Fruit fly (Drosophila melanogaster) whole organism, pupa: ENCODE data around the gene HIP-R.

Experiments used
- CG10348 ChIP-seq: fragments of 200-800 bp; sonication (Bioruptor generic); IDR thresholded peaks from 2 replicates; pipeline ENCODE4 v1.3.6; 2022; ENCODE audit warnings: missing biosample characterization, missing genetic modification characterization
- CG12605 ChIP-seq: fragments of 200-800 bp; sonication (Bioruptor generic); IDR thresholded peaks from 2 replicates; pipeline ENCODE4 v1.3.6; 2022; ENCODE audit warnings: missing biosample characterization, missing genetic modification characterization
- CG13204 ChIP-seq: fragments of 200-800 bp; sonication (Bioruptor generic); optimal IDR thresholded peaks from 2 replicates; lab custom pipeline; 2018; ENCODE audit warnings: missing biosample characterization, mild to moderate bottlenecking, missing genetic modification characterization, moderate library complexity
- CG14655 ChIP-seq: fragments of 200-800 bp; sonication (Bioruptor generic); optimal IDR thresholded peaks from 3 replicates; lab custom pipeline; 2017; ENCODE audit warnings: mild to moderate bottlenecking, missing biosample characterization, missing genetic modification reagents, missing genetic modification characterization
- CG15710 ChIP-seq: fragments of 200-800 bp; sonication (Bioruptor generic); optimal IDR thresholded peaks from 2 replicates; lab custom pipeline; 2018; ENCODE audit warnings: missing biosample characterization, mild to moderate bottlenecking, missing genetic modification characterization, moderate library complexity
- CG17806 ChIP-seq: fragments of 200-800 bp; sonication (Bioruptor generic); optimal IDR thresholded peaks from 2 replicates; lab custom pipeline; 2018; ENCODE audit warnings: missing biosample characterization, mild to moderate bottlenecking, missing genetic modification characterization, moderate library complexity
- CG32121 ChIP-seq: fragments of 200-800 bp; sonication (Bioruptor generic); IDR thresholded peaks from 2 replicates; pipeline ENCODE4 v1.3.6; 2022; ENCODE audit warnings: missing biosample characterization, missing genetic modification characterization
- CG34367 ChIP-seq: fragments of 200-800 bp; sonication (Bioruptor generic); optimal IDR thresholded peaks from 2 replicates; lab custom pipeline; 2018; ENCODE audit warnings: missing biosample characterization, mild to moderate bottlenecking, missing genetic modification characterization
- CG4496 ChIP-seq: fragments of 200-800 bp; sonication (Bioruptor generic); IDR thresholded peaks from 3 replicates; pipeline ENCODE4 v1.3.6; 2022; ENCODE audit warnings: missing biosample characterization, missing genetic modification characterization
- CG8159 ChIP-seq: fragments of 200-800 bp; sonication (Bioruptor generic); optimal IDR thresholded peaks from 3 replicates; lab custom pipeline; 2018; ENCODE audit warnings: missing biosample characterization, mild to moderate bottlenecking, missing genetic modification characterization, moderate library complexity
- CG8301 ChIP-seq: fragments of 200-800 bp; sonication (Bioruptor generic); optimal IDR thresholded peaks from 2 replicates; lab custom pipeline; 2018; ENCODE audit warnings: missing biosample characterization, mild to moderate bottlenecking, missing genetic modification characterization
- CG9948 ChIP-seq: fragments of 200-800 bp; sonication (Bioruptor generic); optimal IDR thresholded peaks from 2 replicates; lab custom pipeline; 2018; ENCODE audit warnings: missing biosample characterization, mild to moderate bottlenecking, missing genetic modification characterization, moderate library complexity
- D1 ChIP-seq: fragments of 200-800 bp; sonication (Bioruptor generic); optimal IDR thresholded peaks from 2 replicates; lab custom pipeline; 2018; ENCODE audit warnings: missing biosample characterization, mild to moderate bottlenecking, missing genetic modification characterization, moderate library complexity
- EcR ChIP-seq: fragments of 200-800 bp; sonication (Bioruptor generic); optimal IDR thresholded peaks from 3 replicates; lab custom pipeline; 2019; ENCODE audit warnings: missing biosample characterization, missing genetic modification characterization, mild to moderate bottlenecking, moderate library complexity, missing genetic modification reagents
- Ets98B ChIP-seq: fragments of 200-800 bp; sonication (Bioruptor generic); IDR thresholded peaks from 2 replicates; pipeline ENCODE4 v1.3.6; 2022; ENCODE audit warnings: missing biosample characterization, missing genetic modification characterization
- Pif1A ChIP-seq: fragments of 200-800 bp; sonication (Bioruptor generic); optimal IDR thresholded peaks from 3 replicates; lab custom pipeline; 2016; ENCODE audit warnings: missing biosample characterization, missing genetic modification characterization
- Pif1B ChIP-seq: fragments of 200-800 bp; sonication (Bioruptor generic); optimal IDR thresholded peaks from 3 replicates; lab custom pipeline; 2016; ENCODE audit warnings: missing biosample characterization, missing genetic modification characterization
- Snoo ChIP-seq: fragments of 200-800 bp; sonication (Bioruptor generic); optimal IDR thresholded peaks from 3 replicates; lab custom pipeline; 2017; ENCODE audit warnings: missing biosample characterization, mild to moderate bottlenecking, missing genetic modification characterization, inconsistent platforms
- fd96Ca ChIP-seq: fragments of 200-800 bp; sonication (Bioruptor generic); IDR thresholded peaks from 3 replicates; pipeline ENCODE4 v1.3.6; 2022; ENCODE audit warnings: missing biosample characterization, missing genetic modification characterization
- gl ChIP-seq: fragments of 200-800 bp; sonication (Bioruptor generic); optimal IDR thresholded peaks from 2 replicates; lab custom pipeline; 2018; ENCODE audit warnings: missing biosample characterization, mild to moderate bottlenecking, missing genetic modification characterization
- rn ChIP-seq: fragments of 200-800 bp; sonication (Bioruptor generic); IDR thresholded peaks from 2 replicates; pipeline ENCODE4 v1.3.6; 2022; ENCODE audit warnings: missing biosample characterization, missing genetic modification characterization

HIP-R gene

DNA sequence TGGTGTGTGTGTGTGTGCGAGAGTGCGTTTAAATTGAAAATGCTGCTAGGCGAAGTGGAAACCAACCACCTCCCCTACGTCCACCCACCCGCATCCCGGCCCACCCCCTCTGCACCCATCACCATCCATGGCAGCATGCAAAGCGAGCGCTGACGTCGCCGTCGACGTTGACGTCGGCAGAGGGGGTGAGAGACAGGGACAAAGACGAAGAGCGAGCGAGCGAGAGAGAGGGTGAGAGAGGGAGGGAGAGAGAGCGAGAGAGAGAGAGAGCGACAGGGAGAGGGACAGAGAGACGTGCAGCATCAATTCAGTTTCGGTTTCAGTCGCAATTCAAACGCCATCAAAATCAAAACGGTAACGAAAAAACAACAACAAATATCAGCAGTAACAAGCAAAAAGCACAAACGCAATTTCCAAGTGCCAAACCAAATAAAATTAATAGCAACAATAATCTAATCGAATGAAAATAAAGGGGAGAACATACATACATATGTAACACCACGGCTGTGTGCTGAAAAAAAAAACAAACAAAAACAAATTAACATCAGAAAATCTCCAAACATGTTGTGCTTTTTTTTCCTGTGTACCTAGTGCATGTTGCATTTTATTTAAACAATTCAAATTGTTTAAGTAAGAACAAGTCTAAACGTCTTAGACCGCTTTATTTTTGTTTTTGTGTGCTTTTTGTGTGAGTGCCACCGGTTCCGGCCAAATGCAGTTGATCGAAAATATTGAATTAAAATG lies 40.9 kb upstream of the HIP-R start:
- TF ChIP-seq rn (GFP tag; lab: Robert Waterston, UW) = no peak
- no peak for TF ChIP-seq CG34367 (tag; lab: Kevin White, UChicago)
- no peak; the same call in 1 of the 2 replicates for TF ChIP-seq CG32121 (GFP tag; lab: Robert Waterston, UW)
- TF ChIP-seq Ets98B (GFP tag; lab: Robert Waterston, UW) = peak; percentile 30; the same call in 1 of the 2 replicates
- TF ChIP-seq CG10348 (GFP tag; lab: Robert Waterston, UW) = no peak
- TF ChIP-seq CG17806 (tag; lab: Kevin White, UChicago) = no peak
- TF ChIP-seq CG4496 (GFP tag; lab: Robert Waterston, UW) = no peak; the same call in 1 of the 3 replicates
- no peak for TF ChIP-seq CG8301 (tag; lab: Kevin White, UChicago)
- TF ChIP-seq gl (tag; lab: Kevin White, UChicago) = no peak
- TF ChIP-seq CG8159 (tag; lab: Kevin White, UChicago) = no peak
- TF ChIP-seq Pif1B (GFP tag; lab: Kevin White, UChicago) = no peak
- TF ChIP-seq CG13204 (GFP tag; lab: Kevin White, UChicago) = no peak
- TF ChIP-seq Pif1A (GFP tag; lab: Kevin White, UChicago) = no peak
- no peak for TF ChIP-seq D1 (tag; lab: Kevin White, UChicago)
- TF ChIP-seq CG12605 (GFP tag; lab: Robert Waterston, UW) = peak; percentile 49
- peak; percentile 18; the same call in 1 of the 3 replicates for TF ChIP-seq fd96Ca (GFP tag; lab: Robert Waterston, UW)
- no peak for TF ChIP-seq Snoo (tag; lab: Kevin White, UChicago)
- TF ChIP-seq CG9948 (tag; lab: Kevin White, UChicago) = no peak
- no peak for TF ChIP-seq CG15710 (tag; lab: Kevin White, UChicago)
- peak; percentile 56 for TF ChIP-seq EcR (GFP tag; lab: Kevin White, UChicago)
- TF ChIP-seq CG14655 = no peak

DNA sequence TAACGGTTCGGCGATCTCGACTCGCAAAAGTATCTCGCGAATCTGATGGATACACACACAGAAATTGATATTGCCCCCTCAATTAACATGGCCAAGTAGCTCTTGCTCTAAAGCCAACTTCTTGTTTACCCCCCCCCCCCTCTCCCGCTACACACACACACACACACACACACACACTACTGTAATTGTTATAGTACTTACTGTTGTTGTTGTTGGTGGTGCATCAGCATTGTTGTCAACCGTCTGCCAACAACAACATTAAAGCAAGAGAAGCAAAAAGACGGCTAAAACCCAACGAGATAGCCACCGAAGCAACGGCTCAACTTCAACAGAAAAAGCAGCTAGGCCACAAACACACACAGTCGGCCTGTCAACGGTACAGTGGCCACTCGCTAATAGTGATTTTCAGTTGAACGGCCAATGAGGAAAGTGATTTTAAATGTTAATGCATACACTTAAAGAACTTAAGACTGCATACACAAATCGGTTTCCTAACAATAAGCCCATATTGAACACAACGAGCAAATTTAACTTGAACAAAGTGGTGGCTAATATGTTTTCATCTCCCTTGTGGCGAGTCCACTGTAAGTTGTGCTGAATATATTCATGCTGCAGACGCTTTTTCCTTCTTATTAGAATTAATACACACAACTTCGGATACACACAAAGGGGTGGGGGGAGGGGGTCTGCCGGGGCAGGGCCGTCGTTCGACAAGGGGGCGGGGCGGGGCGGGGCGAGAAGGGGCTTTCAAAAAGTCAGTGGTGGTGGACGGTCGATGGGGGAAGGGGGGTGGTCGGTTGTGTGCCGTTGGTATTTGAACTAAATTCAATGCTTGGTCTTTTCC lies 39.3 kb upstream of the HIP-R start:
- TF ChIP-seq CG14655 (peak; percentile 88), fd96Ca (GFP tag; lab: Robert Waterston, UW) (peak; percentile 94), CG10348 (GFP tag; lab: Robert Waterston, UW) (peak; percentile 56), Snoo (tag; lab: Kevin White, UChicago) (peak; percentile 62), rn (GFP tag; lab: Robert Waterston, UW) (peak; percentile 64), CG8301 (tag; lab: Kevin White, UChicago) (peak; percentile 89), Ets98B (GFP tag; lab: Robert Waterston, UW) (peak; percentile 86), CG13204 (GFP tag; lab: Kevin White, UChicago) (peak; percentile 21), CG12605 (GFP tag; lab: Robert Waterston, UW) (peak; percentile 64), CG17806 (tag; lab: Kevin White, UChicago) (peak; percentile 77), Pif1B (GFP tag; lab: Kevin White, UChicago) (peak; percentile 78), CG8159 (tag; lab: Kevin White, UChicago) (peak; percentile 76), D1 (tag; lab: Kevin White, UChicago) (peak; percentile 14), CG4496 (GFP tag; lab: Robert Waterston, UW) (peak; percentile 92), Pif1A (GFP tag; lab: Kevin White, UChicago) (peak; percentile 79), CG34367 (tag; lab: Kevin White, UChicago) (peak; percentile 62), EcR (GFP tag; lab: Kevin White, UChicago) (peak; percentile 29), gl (tag; lab: Kevin White, UChicago) (peak; percentile 25), CG15710 (tag; lab: Kevin White, UChicago) (peak; percentile 80), CG32121 (GFP tag; lab: Robert Waterston, UW) (peak; percentile 80), CG9948 (tag; lab: Kevin White, UChicago) (peak; percentile 82)

dm6 chrX:3761318-3762081 lies 28.3 kb upstream of the HIP-R start:
- TF ChIP-seq CG12605 (GFP tag; lab: Robert Waterston, UW) (peak; percentile 47), EcR (GFP tag; lab: Kevin White, UChicago) (peak; percentile 57), CG8301 (tag; lab: Kevin White, UChicago) (no peak), CG14655 (peak; percentile 34), CG32121 (GFP tag; lab: Robert Waterston, UW) (peak; percentile 65), D1 (tag; lab: Kevin White, UChicago) (no peak), CG13204 (GFP tag; lab: Kevin White, UChicago) (peak; percentile 5), CG34367 (tag; lab: Kevin White, UChicago) (no peak), CG8159 (tag; lab: Kevin White, UChicago) (peak; percentile 56), Snoo (tag; lab: Kevin White, UChicago) (peak; percentile 84), CG4496 (GFP tag; lab: Robert Waterston, UW) (peak; percentile 72; the same call in 1 of the 3 replicates), Pif1A (GFP tag; lab: Kevin White, UChicago) (peak; percentile 51), CG9948 (tag; lab: Kevin White, UChicago) (no peak), gl (tag; lab: Kevin White, UChicago) (peak; percentile 1), CG15710 (tag; lab: Kevin White, UChicago) (peak; percentile 6), Ets98B (GFP tag; lab: Robert Waterston, UW) (peak; percentile 56), CG10348 (GFP tag; lab: Robert Waterston, UW) (no peak), Pif1B (GFP tag; lab: Kevin White, UChicago) (peak; percentile 50)
